Worm (Caenorhabditis elegans): ENCODE results near the gene Y54F10BM.3.

ce11 chrIII:2232360-2232759, 49.5 kb upstream of the Y54F10BM.3 start, which contains the start of gene fbxa-47:
- no peak for TF ChIP-seq flt-1 (GFP tag; IDR thresholded peaks at IDR 0.05)
- TF ChIP-seq T22C8.4 (GFP tag; IDR thresholded peaks at IDR 0.05): no peak
